Fruit fly (Drosophila melanogaster): ENCODE results near the gene kipf.

The kipf gene

DNA sequence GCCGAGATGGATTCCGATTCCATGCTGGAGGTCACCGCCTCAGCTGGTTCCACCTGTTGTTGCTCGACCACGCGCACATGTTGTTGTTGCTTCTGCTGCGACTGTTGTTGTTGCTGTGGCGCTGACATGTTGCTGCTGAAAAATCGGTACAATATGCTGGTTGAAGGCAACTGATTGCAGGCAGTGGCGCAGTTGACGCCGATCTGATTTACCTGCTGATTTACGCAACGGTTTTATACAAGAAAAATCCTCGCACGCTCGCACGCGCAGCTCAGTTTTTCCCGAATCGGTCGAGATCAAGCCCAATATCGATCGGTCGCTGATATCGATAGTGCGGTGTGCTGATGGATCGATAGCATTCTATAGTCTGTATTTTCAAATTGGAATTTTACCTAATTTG, 2.2 kb upstream of the kipf start, which contains the start of gene Prat (continued):
- TF ChIP-seq CG2875 (GFP tag; optimal IDR thresholded peaks at IDR 0.05) (no peak), lmd (GFP tag; IDR thresholded peaks at IDR 0.05) (no peak), Awh (GFP tag; IDR thresholded peaks at IDR 0.05) (no peak), CG1792 (GFP tag; optimal IDR thresholded peaks at IDR 0.05) (no peak), ato (GFP tag; IDR thresholded peaks at IDR 0.05; ENCODE audit: partially characterized antibody) (peak; percentile 79), CG6791 (GFP tag; IDR thresholded peaks at IDR 0.05; ENCODE audit: partially characterized antibody) (peak; percentile 76), CG16813 (GFP tag; IDR thresholded peaks at IDR 0.05; ENCODE audit: partially characterized antibody) (peak; percentile 75), CG12769 (tag; optimal IDR thresholded peaks at IDR 0.05) (no peak), dan (GFP tag; IDR thresholded peaks at IDR 0.05) (no peak), Max (GFP tag; optimal IDR thresholded peaks at IDR 0.05) (peak; percentile 63), gcm (GFP tag; optimal IDR thresholded peaks at IDR 0.05) (no peak), CG9609 (GFP tag; optimal IDR thresholded peaks at IDR 0.05) (no peak), CG17186 (GFP tag; optimal IDR thresholded peaks at IDR 0.05) (peak; percentile 46), vnd (GFP tag; IDR thresholded peaks at IDR 0.05; ENCODE audit: partially characterized antibody) (peak; percentile 61), CG14860 (GFP tag; IDR thresholded peaks at IDR 0.05; ENCODE audit: partially characterized antibody) (peak; percentile 57; the same call in 2 of the 3 replicates), Dref (GFP tag; IDR thresholded peaks at IDR 0.05) (peak; percentile 85), inv (GFP tag; IDR thresholded peaks at IDR 0.05; ENCODE audit: partially characterized antibody) (peak; percentile 64), CoRest (tag; optimal IDR thresholded peaks at IDR 0.05) (peak; percentile 9), CG15479 (GFP tag; optimal IDR thresholded peaks at IDR 0.05) (peak; percentile 58), E2f2 (GFP tag; IDR thresholded peaks at IDR 0.05) (peak; percentile 74), mam (GFP tag; optimal IDR thresholded peaks at IDR 0.05) (no peak), NFAT (GFP tag; IDR thresholded peaks at IDR 0.05) (no peak), CG13894 (tag; optimal IDR thresholded peaks at IDR 0.05) (no peak), BEAF-32 (GFP tag; optimal IDR thresholded peaks at IDR 0.05) (peak; percentile 80), CG15269 (tag; optimal IDR thresholded peaks at IDR 0.05) (no peak), CG32767 (GFP tag; IDR thresholded peaks at IDR 0.05) (no peak), CG15073 (GFP tag; optimal IDR thresholded peaks at IDR 0.05) (no peak), caup (GFP tag; optimal IDR thresholded peaks at IDR 0.05; ENCODE audit: severe bottlenecking) (no peak), CG11560 (tag; IDR thresholded peaks at IDR 0.05) (no peak), CG1233 (GFP tag; optimal IDR thresholded peaks at IDR 0.05) (no peak), zf30C (GFP tag; optimal IDR thresholded peaks at IDR 0.05) (no peak), trem (tag; optimal IDR thresholded peaks at IDR 0.05) (peak; percentile 70), Dek (tag; optimal IDR thresholded peaks at IDR 0.05) (no peak), ro (GFP tag; IDR thresholded peaks at IDR 0.05) (no peak), sug (tag; optimal IDR thresholded peaks at IDR 0.05) (peak; percentile 11), Atf6 (GFP tag; IDR thresholded peaks at IDR 0.05) (0 out of 2 replicates have a peak, but pooled peaks have one; percentile 34), CG7786 (GFP tag; optimal IDR thresholded peaks at IDR 0.05) (no peak), gcm2 (GFP tag; optimal IDR thresholded peaks at IDR 0.05) (no peak), vfl (GFP tag; optimal IDR thresholded peaks at IDR 0.05) (no peak), Myb (GFP tag; optimal IDR thresholded peaks at IDR 0.05) (peak; percentile 9), kah (GFP tag; optimal IDR thresholded peaks at IDR 0.05) (peak; percentile 97), bbx (GFP tag; IDR thresholded peaks at IDR 0.05; ENCODE audit: partially characterized antibody) (peak; percentile 80), CG4617 (GFP tag; optimal IDR thresholded peaks at IDR 0.05; ENCODE audit: borderline replicate concordance) (peak; percentile 63), CG4854 (GFP tag; optimal IDR thresholded peaks at IDR 0.05) (no peak), HmgZ (tag; optimal IDR thresholded peaks at IDR 0.05) (peak; percentile 35), Chrac-16 (GFP tag; optimal IDR thresholded peaks at IDR 0.05) (no peak), CG10431 (GFP tag; optimal IDR thresholded peaks at IDR 0.05) (no peak), nerfin-2 (GFP tag; IDR thresholded peaks at IDR 0.05; ENCODE audit: partially characterized antibody) (peak; percentile 63), sd (tag; optimal IDR thresholded peaks at IDR 0.05) (no peak), slbo (GFP tag; IDR thresholded peaks at IDR 0.05) (no peak)
